Worm (Caenorhabditis elegans) whole organism, late embryonic: ENCODE results near the gene pod-1.

Experiments used
- K02D7.2 ChIP-seq: sonication (generic microtip); optimal IDR thresholded peaks from 2 replicates; lab custom pipeline; 2017; ENCODE audit warnings: mild to moderate bottlenecking, missing genetic modification characterization, missing compliant biosample characterization
- ama-1 ChIP-seq: fragments of 150-350 bp; optimal IDR thresholded peaks from 2 replicates; lab custom pipeline; 2014
- ceh-14 ChIP-seq: sonication (generic microtip); optimal IDR thresholded peaks from 2 replicates; lab custom pipeline; 2016; ENCODE audit warnings: missing genotype, missing genetic modification characterization, missing compliant biosample characterization
- fax-1 ChIP-seq: sonication (generic microtip); optimal IDR thresholded peaks from 2 replicates; lab custom pipeline; 2016; ENCODE audit warnings: missing genotype, missing genetic modification characterization, missing compliant biosample characterization
- lim-6 ChIP-seq: sonication (generic microtip); optimal IDR thresholded peaks from 2 replicates; lab custom pipeline; 2016; ENCODE audit warnings: missing genetic modification characterization, missing compliant biosample characterization
- mec-3 ChIP-seq: sonication (generic microtip); optimal IDR thresholded peaks from 2 replicates; lab custom pipeline; 2016; ENCODE audit warnings: borderline replicate concordance, missing genetic modification characterization, missing compliant biosample characterization
- nfya-1 ChIP-seq: sonication (generic microtip); optimal IDR thresholded peaks from 2 replicates; lab custom pipeline; 2017; ENCODE audit warnings: missing genetic modification characterization, mild to moderate bottlenecking, missing compliant biosample characterization, antibody characterized with exemption, moderate library complexity
- nhr-11 ChIP-seq: fragments of 150-350 bp; optimal IDR thresholded peaks from 2 replicates; lab custom pipeline; 2014; ENCODE audit warnings: missing biosample characterization, missing genetic modification characterization
- pha-2 ChIP-seq: sonication (generic microtip); optimal IDR thresholded peaks from 2 replicates; lab custom pipeline; 2017; ENCODE audit warnings: mild to moderate bottlenecking, missing genetic modification characterization, missing compliant biosample characterization
- pqm-1 ChIP-seq: sonication (generic microtip); optimal IDR thresholded peaks from 2 replicates; lab custom pipeline; 2016; ENCODE audit warnings: missing genetic modification characterization, missing compliant biosample characterization
- pros-1 ChIP-seq: fragments of 150-350 bp; optimal IDR thresholded peaks from 2 replicates; lab custom pipeline; 2014; ENCODE audit warnings: missing biosample characterization, missing genetic modification reagents, missing genetic modification characterization
- unc-86 ChIP-seq: sonication (generic microtip); optimal IDR thresholded peaks from 2 replicates; lab custom pipeline; 2016; ENCODE audit warnings: missing genetic modification characterization, missing compliant biosample characterization

DNA sequence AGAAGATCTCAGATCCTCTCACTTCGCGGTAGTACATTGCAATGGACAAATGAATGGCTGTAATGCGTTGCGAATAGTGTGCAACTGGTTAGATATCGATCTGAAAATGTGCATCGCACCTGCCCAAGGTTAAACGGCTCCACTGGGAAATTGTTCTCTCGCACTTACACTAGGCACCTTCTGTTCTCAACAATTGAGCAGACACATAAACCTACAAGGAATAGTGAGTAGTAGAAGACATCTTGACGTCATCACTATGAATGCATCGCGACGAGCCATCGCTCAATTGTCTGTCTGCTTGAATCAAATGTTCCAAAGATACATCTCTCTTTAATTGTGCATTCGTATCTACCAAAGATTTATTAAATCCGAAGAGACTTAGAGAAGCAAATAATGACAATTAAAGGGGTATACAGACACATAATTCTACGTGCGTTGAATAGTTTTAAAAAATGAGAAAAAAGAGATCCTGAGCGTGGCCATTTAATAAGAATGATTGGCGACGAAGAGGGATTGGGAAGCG, 39.1 kb upstream of the pod-1 start, which contains the start of gene T05D4.2:
- TF ChIP-seq mec-3 (tag; lab: Kevin White, UChicago), result no peak
- no peak for TF ChIP-seq nfya-1 (tag; lab: Kevin White, UChicago)
- TF ChIP-seq nhr-11 (tag; lab: Kevin White, UChicago), result no peak
- no peak for TF ChIP-seq unc-86 (tag; lab: Kevin White, UChicago)
- TF ChIP-seq pros-1 (tag; lab: Kevin White, UChicago), result no peak
- TF ChIP-seq fax-1 (tag; lab: Kevin White, UChicago), result no peak
- no peak for TF ChIP-seq K02D7.2 (tag; lab: Kevin White, UChicago)
- no peak for TF ChIP-seq ama-1
- TF ChIP-seq pqm-1 (tag; lab: Kevin White, UChicago), result no peak
- TF ChIP-seq pha-2 (tag; lab: Kevin White, UChicago), result no peak
- no peak for TF ChIP-seq ceh-14 (tag; lab: Kevin White, UChicago)
- TF ChIP-seq lim-6 (tag; lab: Kevin White, UChicago), result no peak
